Fruit fly (Drosophila melanogaster): ENCODE results near the gene CG14711.

The CG14711 gene

DNA sequence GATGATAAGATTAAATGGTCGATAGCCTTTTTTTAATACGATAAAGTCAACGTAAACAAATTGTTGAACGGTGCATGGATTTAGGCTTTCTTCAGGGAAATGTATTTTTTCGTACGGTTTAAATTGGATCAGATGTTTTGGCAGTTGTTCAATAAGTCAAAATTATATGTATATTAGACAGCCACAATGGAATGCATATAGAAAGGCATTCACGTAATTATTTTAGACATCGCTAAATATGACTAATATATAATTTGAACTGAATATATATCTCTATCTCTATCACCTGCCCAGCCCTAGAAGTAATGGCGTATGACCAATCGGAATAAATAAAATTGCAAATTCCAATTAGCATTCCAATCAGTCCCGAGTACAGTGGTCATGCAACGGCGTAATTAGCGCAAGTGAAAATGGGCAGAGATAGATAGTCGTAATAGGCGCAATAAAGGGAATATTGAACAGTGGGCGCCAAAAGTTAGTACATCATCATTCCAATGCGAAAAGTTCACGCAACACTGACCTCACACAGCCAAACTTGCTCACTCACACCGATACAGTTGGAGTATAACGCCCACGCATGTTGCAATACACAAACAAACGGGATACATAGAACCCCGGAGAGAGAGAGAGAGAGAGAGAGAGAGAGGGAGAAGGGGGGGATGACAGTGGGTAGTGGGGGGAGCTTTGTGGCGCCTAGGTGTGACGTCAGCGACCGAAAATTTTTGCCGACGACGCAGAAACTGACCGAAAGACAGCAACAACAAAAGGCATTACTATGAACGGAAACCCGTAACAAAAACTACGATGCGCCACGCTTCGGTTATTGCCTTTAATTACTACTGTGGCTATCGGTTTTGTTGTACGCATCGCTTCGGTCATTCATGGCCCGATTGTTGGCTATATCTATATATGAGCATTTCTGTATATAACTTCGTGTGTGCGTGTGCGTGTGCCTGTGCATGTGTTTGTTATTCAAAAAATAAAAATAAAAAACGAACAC is 25.5 kb downstream of the CG14711 start (continued):
- peak; percentile 35 for TF ChIP-seq CG5180 (GFP tag; optimal IDR thresholded peaks at IDR 0.05)
- no peak for TF ChIP-seq en (GFP tag; optimal IDR thresholded peaks at IDR 0.05)
- TF ChIP-seq CG10959 (GFP tag; IDR thresholded peaks at IDR 0.05) = no peak
- no peak for TF ChIP-seq tio (GFP tag; optimal IDR thresholded peaks at IDR 0.05)
- no peak for TF ChIP-seq tna (GFP tag; IDR thresholded peaks at IDR 0.05; ENCODE audit: partially characterized antibody)
- no peak for TF ChIP-seq wor (GFP tag; IDR thresholded peaks at IDR 0.05)
- TF ChIP-seq hb (GFP tag; IDR thresholded peaks at IDR 0.05; ENCODE audit: partially characterized antibody) = no peak
- TF ChIP-seq cas (GFP tag; IDR thresholded peaks at IDR 0.05) = no peak
- TF ChIP-seq Trl (optimal IDR thresholded peaks at IDR 0.05) = peak; percentile 37 to 83
- no peak for TF ChIP-seq Trl (GFP tag; optimal IDR thresholded peaks at IDR 0.05)
- no peak for TF ChIP-seq CG17361 (GFP tag; IDR thresholded peaks at IDR 0.05)
- TF ChIP-seq nom (GFP tag; optimal IDR thresholded peaks at IDR 0.05) = no peak
- no peak for TF ChIP-seq Awh (GFP tag; IDR thresholded peaks at IDR 0.05)
- TF ChIP-seq slp2 (GFP tag; optimal IDR thresholded peaks at IDR 0.05) = no peak
- TF ChIP-seq Blimp-1 (GFP tag; optimal IDR thresholded peaks at IDR 0.05) = no peak
- TF ChIP-seq rib (GFP tag; IDR thresholded peaks at IDR 0.05) = no peak
- no peak for TF ChIP-seq Hr39 (optimal IDR thresholded peaks at IDR 0.05)
- no peak for TF ChIP-seq ems (GFP tag; optimal IDR thresholded peaks at IDR 0.05)
- TF ChIP-seq CG10543 (GFP tag; optimal IDR thresholded peaks at IDR 0.05) = no peak
- TF ChIP-seq abd-A (tag; optimal IDR thresholded peaks at IDR 0.05) = peak; percentile 67
- no peak for TF ChIP-seq da (GFP tag; optimal IDR thresholded peaks at IDR 0.05)
- no peak for TF ChIP-seq Nf-YA (GFP tag; IDR thresholded peaks at IDR 0.05)
- TF ChIP-seq Six4 (GFP tag; optimal IDR thresholded peaks at IDR 0.05) = no peak
- TF ChIP-seq CG18619 (GFP tag; optimal IDR thresholded peaks at IDR 0.05) = no peak
- TF ChIP-seq sim (GFP tag; IDR thresholded peaks at IDR 0.05) = no peak
- no peak for TF ChIP-seq maf-S (GFP tag; optimal IDR thresholded peaks at IDR 0.05)
- TF ChIP-seq Hand (GFP tag; optimal IDR thresholded peaks at IDR 0.05) = no peak
- TF ChIP-seq NFAT (GFP tag; IDR thresholded peaks at IDR 0.05) = no peak
- TF ChIP-seq cato (GFP tag; optimal IDR thresholded peaks at IDR 0.05; ENCODE audit: borderline replicate concordance) = no peak
- no peak for TF ChIP-seq CG4820 (GFP tag; optimal IDR thresholded peaks at IDR 0.05)
- no peak for TF ChIP-seq grau (tag; optimal IDR thresholded peaks at IDR 0.05)
- no peak for TF ChIP-seq Sox100B (GFP tag; optimal IDR thresholded peaks at IDR 0.05)
- peak; percentile 67 for TF ChIP-seq BtbVII (GFP tag; optimal IDR thresholded peaks at IDR 0.05)
- TF ChIP-seq Hmr (GFP tag; optimal IDR thresholded peaks at IDR 0.05) = peak; percentile 21
- no peak for TF ChIP-seq trh (GFP tag; optimal IDR thresholded peaks at IDR 0.05)
- TF ChIP-seq bcd (GFP tag; optimal IDR thresholded peaks at IDR 0.05) = no peak
- no peak for TF ChIP-seq odd (GFP tag; optimal IDR thresholded peaks at IDR 0.05)
- no peak for TF ChIP-seq PHDP (tag; optimal IDR thresholded peaks at IDR 0.05)
- TF ChIP-seq Doc3 (GFP tag; IDR thresholded peaks at IDR 0.05; ENCODE audit: partially characterized antibody) = no peak
- no peak for TF ChIP-seq ATbp (GFP tag; optimal IDR thresholded peaks at IDR 0.05)
- no peak for TF ChIP-seq az2 (GFP tag; optimal IDR thresholded peaks at IDR 0.05)
- no peak for TF ChIP-seq sc (optimal IDR thresholded peaks at IDR 0.05)
- no peak for TF ChIP-seq sc (GFP tag; optimal IDR thresholded peaks at IDR 0.05)
- no peak for TF ChIP-seq CG17328 (GFP tag; IDR thresholded peaks at IDR 0.05)
- peak; percentile 18 for TF ChIP-seq HHEX (GFP tag; optimal IDR thresholded peaks at IDR 0.05)
- TF ChIP-seq Antp (GFP tag; optimal IDR thresholded peaks at IDR 0.05) = no peak
- no peak for TF ChIP-seq unc-4 (GFP tag; IDR thresholded peaks at IDR 0.05; ENCODE audit: partially characterized antibody)
- no peak for TF ChIP-seq CG2712 (tag; optimal IDR thresholded peaks at IDR 0.05)
- TF ChIP-seq NC2α (GFP tag; optimal IDR thresholded peaks at IDR 0.05) = no peak
- TF ChIP-seq ewg (GFP tag; optimal IDR thresholded peaks at IDR 0.05) = no peak

Measured in whole organism, embryonic.